Worm (Caenorhabditis elegans) whole organism, L4 larva: ENCODE measurements around the gene B0507.9.

Experiments used
- F10B5.3 ChIP-seq: sonication (generic microtip); optimal IDR thresholded peaks from 2 replicates; lab custom pipeline; 2016; ENCODE audit warnings: mild to moderate bottlenecking, missing genetic modification characterization, missing compliant biosample characterization
- F26F4.8 ChIP-seq: fragments of 200-800 bp; sonication (Bioruptor generic); conservative IDR thresholded peaks from 2 replicates; pipeline ENCODE4 v1.3.6; 2022; ENCODE audit warnings: missing genetic modification characterization, missing compliant biosample characterization
- F44E2.7 ChIP-seq: fragments of 200-800 bp; sonication (Bioruptor generic); IDR thresholded peaks from 2 replicates; pipeline ENCODE4 v2.1.2; 2022; ENCODE audit warnings: missing genetic modification characterization, missing compliant biosample characterization
- T20F7.1 ChIP-seq: fragments of 200-800 bp; sonication (Bioruptor generic); optimal IDR thresholded peaks from 2 replicates; lab custom pipeline; 2018; ENCODE audit warnings: mild to moderate bottlenecking, missing genetic modification characterization, missing compliant biosample characterization
- Y48G9A.11 ChIP-seq: fragments of 200-800 bp; sonication (Bioruptor generic); IDR thresholded peaks from 2 replicates; pipeline ENCODE4 v1.3.6; 2022; ENCODE audit warnings: missing genetic modification reagents, missing genetic modification characterization, missing compliant biosample characterization
- aha-1 ChIP-seq: fragments of 150-350 bp; peaks from one replicate; lab custom pipeline; 2014; ENCODE audit warnings: missing biosample characterization, missing genetic modification characterization
- aly-2 ChIP-seq: sonication (generic microtip); optimal IDR thresholded peaks from 2 replicates; lab custom pipeline; 2018; ENCODE audit warnings: missing biosample characterization, missing genetic modification characterization
- arid-1 ChIP-seq: fragments of 200-800 bp; sonication (Bioruptor generic); conservative IDR thresholded peaks from 2 replicates; pipeline ENCODE4 v1.3.6; 2022; ENCODE audit warnings: missing genetic modification reagents, missing genetic modification characterization, missing compliant biosample characterization
- cey-2 ChIP-seq: sonication (generic microtip); optimal IDR thresholded peaks from 3 replicates; lab custom pipeline; 2017; ENCODE audit warnings: missing genetic modification characterization, mild to moderate bottlenecking, missing compliant biosample characterization, antibody characterized with exemption, borderline replicate concordance; ENCODE audit not compliant: insufficient read depth
- daf-16 ChIP-seq, 3 experiments: sonication (generic microtip); optimal IDR thresholded peaks; 2 replicates each; lab custom pipeline; 2016 to 2017; ENCODE audit warnings: missing genetic modification characterization in 3 of 3, missing genetic modification reagents in 3 of 3, mild to moderate bottlenecking in 2 of 3, missing compliant biosample characterization in 2 of 3, missing biosample characterization in 1 of 3, moderate library complexity in 1 of 3
- dmd-6 ChIP-seq: fragments of 200-800 bp; sonication (Bioruptor generic); IDR thresholded peaks from 2 replicates; pipeline ENCODE4 v1.3.6; 2022; ENCODE audit warnings: missing genetic modification reagents, missing genetic modification characterization, missing compliant biosample characterization
- dpl-1 ChIP-seq: fragments of 150-350 bp; optimal IDR thresholded peaks from 2 replicates; lab custom pipeline; 2014; ENCODE audit warnings: missing biosample characterization, missing genetic modification reagents, missing genetic modification characterization
- dve-1 ChIP-seq: sonication (generic microtip); optimal IDR thresholded peaks from 2 replicates; lab custom pipeline; 2017; ENCODE audit warnings: antibody characterized with exemption, mild to moderate bottlenecking, missing genetic modification characterization, missing compliant biosample characterization; ENCODE audit not compliant: insufficient read depth
- egl-43 ChIP-seq: fragments of 200-800 bp; sonication (Bioruptor generic); IDR thresholded peaks from 2 replicates; pipeline ENCODE4 v1.3.6; 2022; ENCODE audit warnings: missing genetic modification reagents, missing genetic modification characterization, missing compliant biosample characterization
- gei-8 ChIP-seq: fragments of 200-800 bp; sonication (Bioruptor generic); optimal IDR thresholded peaks from 2 replicates; lab custom pipeline; 2018; ENCODE audit warnings: mild to moderate bottlenecking, missing genetic modification characterization, missing compliant biosample characterization
- hif-1 ChIP-seq, 2 experiments: sonication (generic microtip); optimal IDR thresholded peaks; 2 replicates each; lab custom pipeline; 2016 to 2017; ENCODE audit warnings: missing compliant biosample characterization in 2 of 2, missing genetic modification characterization in 2 of 2, missing genetic modification reagents in 2 of 2, missing genotype in 2 of 2, mild to moderate bottlenecking in 1 of 2
- hlh-11 ChIP-seq: fragments of 200-800 bp; sonication (Bioruptor generic); optimal IDR thresholded peaks from 2 replicates; lab custom pipeline; 2018; ENCODE audit warnings: mild to moderate bottlenecking, missing genetic modification characterization, missing compliant biosample characterization
- hlh-30 ChIP-seq: sonication (generic microtip); optimal IDR thresholded peaks from 2 replicates; lab custom pipeline; 2017; ENCODE audit warnings: antibody characterized with exemption, mild to moderate bottlenecking, missing genetic modification characterization, missing compliant biosample characterization; ENCODE audit not compliant: insufficient read depth
- hmg-1.1 ChIP-seq: fragments of 200-800 bp; sonication (Bioruptor generic); IDR thresholded peaks from 2 replicates; pipeline ENCODE4 v1.3.6; 2022; ENCODE audit warnings: missing genetic modification reagents, missing genetic modification characterization, missing compliant biosample characterization
- lim-7 ChIP-seq: fragments of 200-800 bp; sonication (Bioruptor generic); IDR thresholded peaks from 2 replicates; pipeline ENCODE4 v1.3.6; 2022; ENCODE audit warnings: missing genetic modification characterization, missing compliant biosample characterization
- madf-9 ChIP-seq: fragments of 200-800 bp; sonication (Bioruptor generic); conservative IDR thresholded peaks from 2 replicates; pipeline ENCODE4 v1.3.6; 2022; ENCODE audit warnings: missing genetic modification reagents, missing genetic modification characterization, missing compliant biosample characterization
- mdl-1 ChIP-seq, 2 experiments: fragments of 150-350 bp in 1 of 2; sonication (generic microtip) in 1 of 2; optimal IDR thresholded peaks; 2 replicates each; lab custom pipeline; 2014 to 2017; ENCODE audit warnings: missing biosample characterization in 2 of 2, missing genetic modification characterization in 2 of 2
- mep-1 ChIP-seq: fragments of 150-350 bp; sonication (generic microtip); optimal IDR thresholded peaks from 3 replicates; lab custom pipeline; 2014; ENCODE audit warnings: missing biosample characterization, missing genetic modification characterization
- mes-2 ChIP-seq: sonication (generic microtip); optimal IDR thresholded peaks from 2 replicates; lab custom pipeline; 2016; ENCODE audit warnings: missing genotype, mild to moderate bottlenecking, missing genetic modification characterization, missing compliant biosample characterization; ENCODE audit not compliant: poor library complexity, severe bottlenecking
- mxl-3 ChIP-seq: fragments of 200-800 bp; sonication (Bioruptor generic); optimal IDR thresholded peaks from 2 replicates; lab custom pipeline; 2018; ENCODE audit warnings: mild to moderate bottlenecking, missing genetic modification characterization, missing compliant biosample characterization
- nhr-102 ChIP-seq: sonication (generic microtip); optimal IDR thresholded peaks from 2 replicates; lab custom pipeline; 2016; ENCODE audit warnings: mild to moderate bottlenecking, missing genetic modification characterization, moderate library complexity, missing compliant biosample characterization
- nhr-28 ChIP-seq: fragments of 150-350 bp; optimal IDR thresholded peaks from 2 replicates; lab custom pipeline; 2014; ENCODE audit warnings: missing biosample characterization, missing genetic modification characterization
- nhr-41 ChIP-seq: fragments of 200-800 bp; sonication (Bioruptor generic); IDR thresholded peaks from 2 replicates; pipeline ENCODE4 v1.3.6; 2022; ENCODE audit warnings: missing genetic modification reagents, missing genetic modification characterization, missing compliant biosample characterization
- nhr-42 ChIP-seq: fragments of 200-800 bp; sonication (Bioruptor generic); IDR thresholded peaks from 2 replicates; pipeline ENCODE4 v1.3.6; 2022; ENCODE audit warnings: missing genetic modification characterization, missing compliant biosample characterization
- php-3 ChIP-seq: fragments of 200-800 bp; sonication (Bioruptor generic); IDR thresholded peaks from 2 replicates; pipeline ENCODE4 v1.3.6; 2022; ENCODE audit warnings: missing genetic modification reagents, missing genetic modification characterization, missing compliant biosample characterization
- rbr-2 ChIP-seq: sonication (generic microtip); optimal IDR thresholded peaks from 2 replicates; lab custom pipeline; 2016; ENCODE audit warnings: missing genotype, missing genetic modification characterization, missing compliant biosample characterization
- set-16 ChIP-seq: fragments of 200-800 bp; sonication (Bioruptor generic); IDR thresholded peaks from 2 replicates; pipeline ENCODE4 v1.3.6; 2022; ENCODE audit warnings: missing genetic modification reagents, missing genetic modification characterization, missing compliant biosample characterization
- unc-62 ChIP-seq, 3 experiments: fragments of 150-350 bp in 1 of 3; sonication (generic microtip); optimal IDR thresholded peaks in 2 of 3; peaks in 1 of 3; 1 replicate in 1 of 3; 2 replicates in 2 of 3; lab custom pipeline; 2014 to 2017; ENCODE audit warnings: missing biosample characterization in 3 of 3, missing genetic modification characterization in 3 of 3, missing genetic modification reagents in 3 of 3, missing genotype in 1 of 3
- vab-7 ChIP-seq: fragments of 200-800 bp; sonication (Bioruptor generic); IDR thresholded peaks from 2 replicates; pipeline ENCODE4 v1.3.6; 2022; ENCODE audit warnings: missing genetic modification reagents, missing genetic modification characterization, missing compliant biosample characterization
- zag-1 ChIP-seq: fragments of 150-350 bp; optimal IDR thresholded peaks from 2 replicates; lab custom pipeline; 2014; ENCODE audit warnings: missing biosample characterization, missing genetic modification characterization
- zfp-3 ChIP-seq: fragments of 200-800 bp; sonication (Bioruptor generic); conservative IDR thresholded peaks from 2 replicates; pipeline ENCODE4 v1.3.6; 2022; ENCODE audit warnings: missing genetic modification reagents, missing genetic modification characterization, missing compliant biosample characterization

B0507.9 gene

DNA sequence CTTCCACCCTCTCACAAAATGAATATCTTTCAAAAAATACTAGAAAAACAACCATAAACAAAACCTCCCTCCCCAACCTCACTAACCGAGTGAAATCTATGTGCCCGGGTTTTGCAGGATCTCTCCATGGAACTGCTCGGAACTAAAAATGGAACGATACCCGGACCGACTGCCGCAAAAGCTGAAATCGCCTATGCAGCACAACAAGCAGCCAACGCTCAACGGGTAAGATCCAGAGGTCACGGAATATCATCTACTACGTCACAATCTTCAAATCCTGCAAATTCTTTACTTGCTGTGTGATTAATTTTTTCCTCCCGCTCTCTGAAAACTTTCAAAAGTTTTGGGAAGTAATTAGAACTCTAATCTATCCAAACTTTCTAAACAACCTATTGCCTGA is 23.5 kb upstream of the B0507.9 start:
- no peak for TF ChIP-seq hmg-1.1 (GFP tag; lab: Robert Waterston, UW)
- no peak for TF ChIP-seq zag-1 (tag; lab: Kevin White, UChicago)
- peak; percentile 96 for TF ChIP-seq aha-1 (tag; lab: Kevin White, UChicago)

- TF ChIP-seq aha-1 (tag; lab: Kevin White, UChicago), result peak; percentile 3
- no peak for TF ChIP-seq cey-2 (tag; lab: Kevin White, UChicago)
- TF ChIP-seq hlh-30 (tag; lab: Kevin White, UChicago), result peak; percentile 31
Observed at ce11 chrV:8786245-8786644, 20.4 kb upstream of the B0507.9 start, which contains the start of gene sup-37. sup-37 (plus strand) TSS chrV:8786545.

DNA sequence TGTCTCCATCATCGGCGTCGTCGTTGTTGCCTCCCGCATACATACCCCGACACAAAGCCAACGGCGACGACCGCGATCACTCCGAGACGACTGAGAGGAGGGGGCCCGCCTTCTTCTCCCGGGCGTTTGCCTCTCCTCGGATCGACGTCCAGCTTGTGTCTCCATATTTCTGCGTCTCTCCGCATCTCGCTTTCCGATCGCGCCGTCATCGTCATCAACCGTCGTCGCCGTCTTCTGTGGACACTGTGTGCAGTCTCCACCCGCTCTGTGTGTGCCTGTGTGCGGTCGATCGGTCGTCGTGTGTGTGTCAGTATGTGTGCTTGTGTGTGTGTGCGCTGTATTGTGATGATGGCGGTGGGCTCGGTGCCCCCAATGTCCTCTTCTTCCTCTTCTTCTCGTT is 19.7 kb upstream of the B0507.9 start:
- TF ChIP-seq lim-7 (GFP tag; lab: Robert Waterston, UW) (0 out of 2 replicates have a peak, but pooled peaks have one; percentile 28), mep-1 (peak; percentile 55), vab-7 (no peak), gei-8 (GFP tag; lab: Kevin White, UChicago) (peak; percentile 22), nhr-41 (GFP tag; lab: Robert Waterston, UW) (peak; percentile 65; the same call in 1 of the 2 replicates), dve-1 (peak; percentile 70), nhr-102 (peak; percentile 12), mdl-1 (tag; optimal IDR thresholded peaks at IDR 0.05; lab: Kevin White, UChicago) (peak in 1 of 2 experiments; percentile 25), hif-1 (tag; optimal IDR thresholded peaks at IDR 0.05; lab: Kevin White, UChicago) (peak in 1 of 2 experiments; percentile 23), nhr-42 (GFP tag; lab: Robert Waterston, UW) (no peak), F10B5.3 (no peak), madf-9 (GFP tag; lab: Robert Waterston, UW) (0 out of 2 replicates have a peak, but pooled peaks have one; percentile 29), T20F7.1 (GFP tag; lab: Kevin White, UChicago) (no peak), egl-43 (GFP tag; lab: Robert Waterston, UW) (peak; percentile 48; the same call in 1 of the 2 replicates), nhr-28 (tag; lab: Kevin White, UChicago) (peak; percentile 27), rbr-2 (tag; lab: Kevin White, UChicago) (peak; percentile 10), mes-2 (tag; lab: Kevin White, UChicago) (no peak), dmd-6 (GFP tag; lab: Robert Waterston, UW) (peak; percentile 18; the same call in 1 of the 2 replicates), Y48G9A.11 (GFP tag; lab: Robert Waterston, UW) (no peak), daf-16 (GFP tag; optimal IDR thresholded peaks at IDR 0.05; lab: Kevin White, UChicago) (no peak), daf-16 (tag; optimal IDR thresholded peaks at IDR 0.05; lab: Kevin White, UChicago) (peak; percentile 14), hlh-11 (tag; lab: Kevin White, UChicago) (peak; percentile 84), set-16 (GFP tag; lab: Robert Waterston, UW) (peak; percentile 95), zfp-3 (GFP tag; lab: Robert Waterston, UW) (0 out of 2 replicates have a peak, but pooled peaks have one; percentile 39), F44E2.7 (GFP tag; lab: Robert Waterston, UW) (0 out of 2 replicates have a peak, but pooled peaks have one; percentile 42), arid-1 (no peak), aly-2 (tag; lab: Kevin White, UChicago) (no peak), hmg-1.1 (GFP tag; lab: Robert Waterston, UW) (peak; percentile 73), mxl-3 (GFP tag; lab: Kevin White, UChicago) (peak; percentile 24), hlh-30 (tag; lab: Kevin White, UChicago) (peak; percentile 56), php-3 (GFP tag; lab: Robert Waterston, UW) (0 out of 2 replicates have a peak, but pooled peaks have one; percentile 29), unc-62 (GFP tag; optimal IDR thresholded peaks at IDR 0.05 in 1 of 2; lab: Kevin White, UChicago) (peak in 1 of 2 experiments; percentile 25), unc-62 (tag; optimal IDR thresholded peaks at IDR 0.05; lab: Kevin White, UChicago) (no peak), dpl-1 (GFP tag; lab: Kevin White, UChicago) (no peak), F26F4.8 (GFP tag; lab: Robert Waterston, UW) (no peak)
